Fruit fly (Drosophila melanogaster) whole organism, prepupa: ENCODE data around the gene CG42556.

Experiments used
- Blimp-1 ChIP-seq: fragments of 200-800 bp; sonication (Bioruptor generic); optimal IDR thresholded peaks from 3 replicates; lab custom pipeline; 2017; ENCODE audit warnings: missing biosample characterization, missing genetic modification characterization, mild to moderate bottlenecking, moderate library complexity, missing genetic modification reagents
- CG10631 ChIP-seq: fragments of 200-800 bp; sonication (Bioruptor generic); optimal IDR thresholded peaks from 2 replicates; lab custom pipeline; 2016; ENCODE audit warnings: missing biosample characterization, missing genetic modification characterization
- CG11294 ChIP-seq: fragments of 200-800 bp; sonication (Bioruptor generic); IDR thresholded peaks from 2 replicates; pipeline ENCODE4 v1.3.6; 2022; ENCODE audit warnings: missing biosample characterization, missing genetic modification characterization
- CG11762 ChIP-seq: fragments of 200-800 bp; sonication (Bioruptor generic); optimal IDR thresholded peaks from 3 replicates; lab custom pipeline; 2016; ENCODE audit warnings: missing biosample characterization, missing genetic modification characterization; ENCODE audit not compliant: insufficient read depth
- CG15336 ChIP-seq: fragments of 200-800 bp; sonication (Bioruptor generic); IDR thresholded peaks from 2 replicates; pipeline ENCODE4 v1.3.6; 2022; ENCODE audit warnings: missing biosample characterization, missing genetic modification characterization
- CG1621 ChIP-seq: fragments of 200-800 bp; sonication (Bioruptor generic); optimal IDR thresholded peaks from 3 replicates; lab custom pipeline; 2018; ENCODE audit warnings: missing biosample characterization, mild to moderate bottlenecking, missing genetic modification characterization
- CG16779 ChIP-seq: fragments of 200-800 bp; sonication (Bioruptor generic); optimal IDR thresholded peaks from 3 replicates; lab custom pipeline; 2017; ENCODE audit warnings: missing biosample characterization, mild to moderate bottlenecking, missing genetic modification characterization
- CG3032 ChIP-seq: fragments of 200-800 bp; optimal IDR thresholded peaks from 2 replicates; lab custom pipeline; 2019; ENCODE audit warnings: missing biosample characterization, mild to moderate bottlenecking, missing genetic modification characterization, moderate library complexity
- CG31627 ChIP-seq: fragments of 200-800 bp; sonication (Bioruptor generic); optimal IDR thresholded peaks from 3 replicates; lab custom pipeline; 2016; ENCODE audit warnings: missing biosample characterization, missing genetic modification characterization
- CG34406 ChIP-seq: fragments of 200-800 bp; sonication (Bioruptor generic); optimal IDR thresholded peaks from 3 replicates; lab custom pipeline; 2016; ENCODE audit warnings: missing biosample characterization, missing genetic modification characterization
- CG6163 ChIP-seq: fragments of 200-800 bp; sonication (Bioruptor generic); IDR thresholded peaks from 3 replicates; pipeline ENCODE4 v1.3.6; 2022; ENCODE audit warnings: missing biosample characterization, missing genetic modification characterization
- CG6276 ChIP-seq: fragments of 200-800 bp; sonication (Bioruptor generic); optimal IDR thresholded peaks from 2 replicates; lab custom pipeline; 2017; ENCODE audit warnings: missing biosample characterization, mild to moderate bottlenecking, missing genetic modification characterization
- CG6792 ChIP-seq: fragments of 200-800 bp; sonication (Bioruptor generic); optimal IDR thresholded peaks from 3 replicates; lab custom pipeline; 2016; ENCODE audit warnings: missing biosample characterization, missing genetic modification characterization
- CG6808 ChIP-seq: fragments of 200-800 bp; sonication (Bioruptor generic); optimal IDR thresholded peaks from 3 replicates; lab custom pipeline; 2017; ENCODE audit warnings: missing biosample characterization, missing genetic modification characterization, mild to moderate bottlenecking, moderate library complexity, missing genetic modification reagents
- CG6854 ChIP-seq: fragments of 200-800 bp; sonication (Bioruptor generic); optimal IDR thresholded peaks from 2 replicates; lab custom pipeline; 2017; ENCODE audit warnings: missing biosample characterization, mild to moderate bottlenecking, missing genetic modification characterization
- CG8119 ChIP-seq: fragments of 200-800 bp; sonication (Bioruptor generic); IDR thresholded peaks from 3 replicates; pipeline ENCODE4 v1.3.6; 2022; ENCODE audit warnings: missing biosample characterization, missing genetic modification characterization
- CG8319 ChIP-seq: fragments of 200-800 bp; sonication (Bioruptor generic); optimal IDR thresholded peaks from 3 replicates; lab custom pipeline; 2016; ENCODE audit warnings: missing biosample characterization, missing genetic modification characterization
- CG8632 ChIP-seq: fragments of 200-800 bp; sonication (Bioruptor generic); optimal IDR thresholded peaks from 3 replicates; lab custom pipeline; 2016; ENCODE audit warnings: missing biosample characterization, missing genetic modification characterization
- CG9139 ChIP-seq: fragments of 200-800 bp; sonication (Bioruptor generic); optimal IDR thresholded peaks from 3 replicates; lab custom pipeline; 2017; ENCODE audit warnings: missing biosample characterization, mild to moderate bottlenecking, missing genetic modification characterization
- Eip75B ChIP-seq: fragments of 200-800 bp; sonication (Bioruptor generic); optimal IDR thresholded peaks from 3 replicates; lab custom pipeline; 2016; ENCODE audit warnings: missing biosample characterization, missing genetic modification characterization
- Eip78C ChIP-seq: fragments of 200-800 bp; sonication (Bioruptor generic); peaks from one replicate; lab custom pipeline; 2016; ENCODE audit warnings: missing biosample characterization, missing genetic modification characterization
- Eip93F ChIP-seq: fragments of 200-800 bp; sonication (Bioruptor generic); optimal IDR thresholded peaks from 2 replicates; lab custom pipeline; 2016; ENCODE audit warnings: missing biosample characterization, mild to moderate bottlenecking, missing genetic modification characterization
- Ets21C ChIP-seq: fragments of 200-800 bp; sonication (Bioruptor generic); optimal IDR thresholded peaks from 3 replicates; lab custom pipeline; 2016; ENCODE audit warnings: missing biosample characterization, missing genetic modification characterization
- Ets96B ChIP-seq: fragments of 200-800 bp; optimal IDR thresholded peaks from 2 replicates; lab custom pipeline; 2019; ENCODE audit warnings: missing biosample characterization, mild to moderate bottlenecking, missing genetic modification characterization, moderate library complexity
- Gug ChIP-seq: fragments of 200-800 bp; sonication (Bioruptor generic); IDR thresholded peaks from 2 replicates; pipeline ENCODE4 v1.3.6; 2022; ENCODE audit warnings: missing biosample characterization, missing genetic modification characterization
- Hr4 ChIP-seq: fragments of 200-800 bp; sonication (Bioruptor generic); optimal IDR thresholded peaks from 3 replicates; lab custom pipeline; 2016; ENCODE audit warnings: missing biosample characterization, missing genetic modification characterization
- Lpt ChIP-seq: fragments of 200-800 bp; sonication (Bioruptor generic); optimal IDR thresholded peaks from 3 replicates; lab custom pipeline; 2016; ENCODE audit warnings: missing biosample characterization, missing genetic modification characterization
- Met ChIP-seq: fragments of 200-800 bp; sonication (Bioruptor generic); optimal IDR thresholded peaks from 3 replicates; lab custom pipeline; 2016; ENCODE audit warnings: missing biosample characterization, missing genetic modification characterization
- Sox14 ChIP-seq: fragments of 200-800 bp; sonication (Bioruptor generic); optimal IDR thresholded peaks from 3 replicates; lab custom pipeline; 2016; ENCODE audit warnings: missing biosample characterization, missing genetic modification characterization
- Sox15 ChIP-seq: fragments of 200-800 bp; sonication (Bioruptor generic); optimal IDR thresholded peaks from 3 replicates; lab custom pipeline; 2016; ENCODE audit warnings: missing biosample characterization, missing genetic modification characterization
- achi ChIP-seq: fragments of 200-800 bp; sonication (Bioruptor generic); optimal IDR thresholded peaks from 3 replicates; lab custom pipeline; 2016; ENCODE audit warnings: missing biosample characterization, missing genetic modification characterization
- acj6 ChIP-seq: fragments of 200-800 bp; sonication (Bioruptor generic); optimal IDR thresholded peaks from 3 replicates; lab custom pipeline; 2016; ENCODE audit warnings: missing biosample characterization, missing genetic modification characterization
- cyc ChIP-seq: fragments of 200-800 bp; sonication (Bioruptor generic); optimal IDR thresholded peaks from 3 replicates; lab custom pipeline; 2016; ENCODE audit warnings: missing biosample characterization, missing genetic modification characterization
- dac ChIP-seq: fragments of 200-800 bp; sonication (Bioruptor generic); optimal IDR thresholded peaks from 2 replicates; lab custom pipeline; 2017; ENCODE audit warnings: missing biosample characterization, mild to moderate bottlenecking, missing genetic modification characterization
- dsx ChIP-seq: fragments of 200-800 bp; optimal IDR thresholded peaks from 3 replicates; lab custom pipeline; 2019; ENCODE audit warnings: missing biosample characterization, mild to moderate bottlenecking, missing genetic modification characterization, moderate library complexity; ENCODE audit not compliant: poor library complexity, severe bottlenecking
- eg ChIP-seq: fragments of 200-800 bp; sonication (Bioruptor generic); IDR thresholded peaks from 3 replicates; pipeline ENCODE4 v1.3.6; 2022; ENCODE audit warnings: missing biosample characterization, missing genetic modification characterization
- esn ChIP-seq: fragments of 200-800 bp; sonication (Bioruptor generic); optimal IDR thresholded peaks from 2 replicates; lab custom pipeline; 2016; ENCODE audit warnings: missing biosample characterization, mild to moderate bottlenecking, missing genetic modification characterization, moderate library complexity
- fd85E ChIP-seq: fragments of 200-800 bp; sonication (Bioruptor generic); optimal IDR thresholded peaks from 3 replicates; lab custom pipeline; 2016; ENCODE audit warnings: missing biosample characterization, missing genetic modification characterization
- net ChIP-seq: fragments of 200-800 bp; sonication (Bioruptor generic); optimal IDR thresholded peaks from 3 replicates; lab custom pipeline; 2016; ENCODE audit warnings: missing biosample characterization, missing genetic modification characterization
- salr ChIP-seq, 2 experiments: fragments of 200-800 bp; sonication (Bioruptor generic); optimal IDR thresholded peaks; 3 replicates each; lab custom pipeline; 2016 to 2018; ENCODE audit warnings: missing biosample characterization in 2 of 2, missing genetic modification characterization in 2 of 2, mild to moderate bottlenecking in 1 of 2
- spab ChIP-seq: fragments of 200-800 bp; sonication (Bioruptor generic); optimal IDR thresholded peaks from 2 replicates; lab custom pipeline; 2017; ENCODE audit warnings: missing biosample characterization, mild to moderate bottlenecking, missing genetic modification characterization, missing genetic modification reagents
- ss ChIP-seq, 2 experiments: fragments of 200-800 bp; sonication (Bioruptor generic); optimal IDR thresholded peaks; 2 replicates in 1 of 2; 3 replicates in 1 of 2; lab custom pipeline; 2017 to 2018; ENCODE audit warnings: mild to moderate bottlenecking in 2 of 2, missing biosample characterization in 2 of 2, missing genetic modification characterization in 2 of 2, moderate library complexity in 1 of 2
- svp ChIP-seq: fragments of 200-800 bp; sonication (Bioruptor generic); peaks from one replicate; lab custom pipeline; 2016; ENCODE audit warnings: missing biosample characterization, missing genetic modification characterization
- topi ChIP-seq: fragments of 200-800 bp; sonication (Bioruptor generic); optimal IDR thresholded peaks from 3 replicates; lab custom pipeline; 2016; ENCODE audit warnings: missing biosample characterization, missing genetic modification characterization
- vri ChIP-seq: fragments of 200-800 bp; sonication (Bioruptor generic); optimal IDR thresholded peaks from 3 replicates; lab custom pipeline; 2016; ENCODE audit warnings: missing biosample characterization, mild to moderate bottlenecking, missing genetic modification characterization

Gene CG42556

dm6 chr2L:16886459-16886858 lies 3.2 kb upstream of the CG42556 start:
- no peak for TF ChIP-seq Eip93F (GFP tag; lab: Kevin White, UChicago)
- TF ChIP-seq vri (GFP tag; lab: Kevin White, UChicago): peak; percentile 32
- TF ChIP-seq salr (GFP tag; optimal IDR thresholded peaks at IDR 0.05; lab: Kevin White, UChicago): no peak
- no peak for TF ChIP-seq acj6
- TF ChIP-seq CG6792 (GFP tag; lab: Kevin White, UChicago): no peak
- TF ChIP-seq Met (GFP tag; lab: Kevin White, UChicago): no peak
- TF ChIP-seq net: no peak
- TF ChIP-seq svp (GFP tag; lab: Kevin White, UChicago): peak; percentile 92
- TF ChIP-seq Lpt (GFP tag; lab: Kevin White, UChicago): no peak
- peak; percentile 25 for TF ChIP-seq CG16779 (tag; lab: Kevin White, UChicago)
- no peak for TF ChIP-seq esn (GFP tag; lab: Kevin White, UChicago)
- TF ChIP-seq Ets96B (tag; lab: Kevin White, UChicago): no peak
- TF ChIP-seq ss (GFP tag; optimal IDR thresholded peaks at IDR 0.05; lab: Kevin White, UChicago): no peak
- TF ChIP-seq CG6808 (GFP tag; lab: Kevin White, UChicago): no peak
- TF ChIP-seq CG8319 (GFP tag; lab: Kevin White, UChicago): no peak
- no peak for TF ChIP-seq CG34406
- no peak for TF ChIP-seq Sox14
- TF ChIP-seq CG11294: no peak
- TF ChIP-seq eg (GFP tag; lab: Robert Waterston, UW): no peak

dm6 chr2L:16887660-16888573 lies 1.8 kb upstream of the CG42556 start, which contains the start of the genes osi and tweek:
Gene osi, minus strand, starts transcription at chr2L:16887966.
Gene tweek, plus strand, starts transcription at chr2L:16888490.
- TF ChIP-seq CG31627 (GFP tag; lab: Kevin White, UChicago) (peak; percentile 72), CG8119 (no peak), Met (GFP tag; lab: Kevin White, UChicago) (peak; percentile 37), Hr4 (GFP tag; lab: Kevin White, UChicago) (peak; percentile 61), vri (GFP tag; lab: Kevin White, UChicago) (peak; percentile 72), salr (GFP tag; optimal IDR thresholded peaks at IDR 0.05; lab: Kevin White, UChicago) (no peak), acj6 (peak; percentile 67), CG16779 (tag; lab: Kevin White, UChicago) (no peak), CG11294 (no peak), spab (GFP tag; lab: Kevin White, UChicago) (no peak), CG3032 (tag; lab: Kevin White, UChicago) (peak; percentile 29), svp (GFP tag; lab: Kevin White, UChicago) (peak; percentile 75), Sox15 (GFP tag; lab: Kevin White, UChicago) (peak; percentile 31), dac (GFP tag; lab: Kevin White, UChicago) (peak; percentile 21), Eip75B (GFP tag; lab: Kevin White, UChicago) (peak; percentile 19), CG9139 (GFP tag; lab: Kevin White, UChicago) (no peak), Ets21C (peak; percentile 42), cyc (GFP tag; lab: Kevin White, UChicago) (peak; percentile 54), Blimp-1 (GFP tag; lab: Kevin White, UChicago) (no peak), CG6792 (GFP tag; lab: Kevin White, UChicago) (peak; percentile 0), topi (GFP tag; lab: Kevin White, UChicago) (peak; percentile 58), CG1621 (tag; lab: Kevin White, UChicago) (no peak), CG6854 (no peak), CG8632 (GFP tag; lab: Kevin White, UChicago) (peak; percentile 31), CG6808 (GFP tag; lab: Kevin White, UChicago) (no peak), Lpt (GFP tag; lab: Kevin White, UChicago) (peak; percentile 24), esn (GFP tag; lab: Kevin White, UChicago) (peak; percentile 70), CG6163 (GFP tag; lab: Robert Waterston, UW) (peak; percentile 36; the same call in 1 of the 3 replicates), fd85E (no peak), net (no peak), CG10631 (peak; percentile 75), ss (GFP tag; optimal IDR thresholded peaks at IDR 0.05; lab: Kevin White, UChicago) (no peak), CG34406 (peak; percentile 29), Ets96B (tag; lab: Kevin White, UChicago) (peak; percentile 21), CG8319 (GFP tag; lab: Kevin White, UChicago) (no peak), Eip78C (peak; percentile 84), dsx (GFP tag; lab: Kevin White, UChicago) (no peak), CG11762 (GFP tag; lab: Kevin White, UChicago) (no peak), achi (GFP tag; lab: Kevin White, UChicago) (peak; percentile 59), Gug (no peak), CG15336 (GFP tag; lab: Robert Waterston, UW) (no peak), CG6276 (no peak), Sox14 (peak; percentile 28)
